Worm (Caenorhabditis elegans): ENCODE results near the gene F57F5.3.
"Not testable (repeated sequence)": the region's sequence is repeated elsewhere in the genome, so short reads cannot be mapped to it uniquely, and the experiment has no call there.

Gene F57F5.3

DNA sequence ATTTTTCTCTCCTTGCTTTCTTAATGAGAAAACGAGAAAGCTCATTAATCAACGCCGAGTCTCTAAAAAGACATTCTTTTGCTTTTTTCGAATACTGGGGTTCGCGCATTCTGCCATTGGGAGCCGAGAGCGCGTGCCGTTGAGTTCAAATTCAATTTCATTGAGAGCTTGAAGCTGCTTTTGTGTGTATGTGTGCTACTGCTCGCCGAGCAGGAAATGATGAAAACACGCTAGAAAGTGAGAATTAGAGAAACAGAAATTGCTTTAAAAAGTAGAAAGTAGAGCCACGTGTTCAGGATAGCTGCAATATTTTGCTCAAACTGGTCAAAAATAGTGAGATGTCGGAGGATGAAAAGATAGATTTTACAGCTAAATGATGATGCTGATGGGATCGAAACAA is 19.3 kb upstream of the F57F5.3 start:
- TF ChIP-seq chd-7 (tag; optimal IDR thresholded peaks at IDR 0.05) (peak; percentile 15), K12H6.12 (tag; optimal IDR thresholded peaks at IDR 0.05) (peak; percentile 28), let-607 (tag; optimal IDR thresholded peaks at IDR 0.05) (no peak), F49E8.2 (tag; optimal IDR thresholded peaks at IDR 0.05; ENCODE audit: insufficient read depth) (no peak), zfh-2 (GFP tag; conservative IDR thresholded peaks at IDR 0.05) (peak; percentile 29; the same call in 1 of the 2 replicates)

ce11 chrV:12024273-12024672 is 17.9 kb upstream of the F57F5.3 start:
- TF ChIP-seq zfh-2 (GFP tag; conservative IDR thresholded peaks at IDR 0.05) (peak; percentile 98), mcd-1 (GFP tag; IDR thresholded peaks at IDR 0.05) (peak; percentile 28; the same call in 1 of the 2 replicates), ceh-27 (GFP tag; optimal IDR thresholded peaks at IDR 0.05) (peak; percentile 14), ztf-25 (GFP tag; IDR thresholded peaks at IDR 0.05) (0 out of 2 replicates have a peak, but pooled peaks have one; percentile 7), nfyb-1 (GFP tag; IDR thresholded peaks at IDR 0.05) (0 out of 2 replicates have a peak, but pooled peaks have one; percentile 57), attf-3 (GFP tag; conservative IDR thresholded peaks at IDR 0.05) (no peak), egl-18 (GFP tag; IDR thresholded peaks at IDR 0.05) (no peak), K12H6.12 (tag; optimal IDR thresholded peaks at IDR 0.05) (peak; percentile 49), madf-10 (tag; optimal IDR thresholded peaks at IDR 0.05) (peak; percentile 40), lin-26 (GFP tag; IDR thresholded peaks at IDR 0.05) (no peak), B0336.3 (GFP tag; IDR thresholded peaks at IDR 0.05) (0 out of 2 replicates have a peak, but pooled peaks have one; percentile 42), ceh-100 (GFP tag; IDR thresholded peaks at IDR 0.05) (peak; percentile 38; the same call in 1 of the 2 replicates), somi-1 (GFP tag; optimal IDR thresholded peaks at IDR 0.05) (peak; percentile 26), cebp-1 (GFP tag; IDR thresholded peaks at IDR 0.05) (0 out of 2 replicates have a peak, but pooled peaks have one; percentile 49), cebp-1 (tag; optimal IDR thresholded peaks at IDR 0.05) (peak; percentile 10), snpc-1.1 (tag; optimal IDR thresholded peaks at IDR 0.05; ENCODE audit: insufficient read depth) (no peak), egrh-3 (GFP tag; IDR thresholded peaks at IDR 0.05) (peak; percentile 93), C06A6.2 (GFP tag; conservative IDR thresholded peaks at IDR 0.05) (0 out of 2 replicates have a peak, but pooled peaks have one; percentile 12), tlf-1 (GFP tag; optimal IDR thresholded peaks at IDR 0.05) (no peak), lin-40 (tag; optimal IDR thresholded peaks at IDR 0.05) (peak; percentile 23), ztf-28 (GFP tag; IDR thresholded peaks at IDR 0.05) (0 out of 2 replicates have a peak, but pooled peaks have one; percentile 37), lir-1 (GFP tag; conservative IDR thresholded peaks at IDR 0.05) (no peak), snpc-4 (GFP tag; optimal IDR thresholded peaks at IDR 0.05) (no peak), snpc-4 (tag; optimal IDR thresholded peaks at IDR 0.05) (peak in 1 of 4 experiments; percentile 7)

ce11 chrV:12020940-12021339 is 14.5 kb upstream of the F57F5.3 start:
- peak; percentile 69 for TF ChIP-seq nhr-80 (tag; optimal IDR thresholded peaks at IDR 0.05)
- TF ChIP-seq dox-1 (GFP tag; IDR thresholded peaks at IDR 0.05), result no peak
- no peak for TF ChIP-seq him-1 (tag; optimal IDR thresholded peaks at IDR 0.05)

DNA sequence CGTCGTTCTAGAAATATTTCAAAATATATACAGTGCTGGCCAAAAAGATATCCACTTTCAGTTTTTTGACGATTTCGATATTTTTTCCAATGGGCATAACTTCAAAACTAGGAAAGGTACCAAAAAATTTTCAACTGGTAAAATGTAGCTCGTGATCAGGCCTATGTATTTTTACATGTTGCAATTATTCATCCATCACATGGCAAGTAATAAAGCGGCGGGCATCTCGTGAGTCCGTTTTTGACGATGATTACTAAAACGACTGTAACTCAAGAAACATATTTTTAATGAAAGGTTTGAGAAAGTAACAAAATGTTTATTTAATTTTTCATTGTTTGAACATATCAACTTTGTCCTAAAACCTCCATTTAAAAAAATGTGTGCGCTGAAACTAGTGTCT is 13.6 kb upstream of the F57F5.3 start, which contains the start of gene F10C2.3:
TSS of gene F10C2.3 (plus strand) at position 301 of the 400 bp plus-strand sequence.
- TF ChIP-seq snpc-4 (GFP tag; optimal IDR thresholded peaks at IDR 0.05); snpc-4 (tag; optimal IDR thresholded peaks at IDR 0.05); lin-26 (GFP tag; IDR thresholded peaks at IDR 0.05); lsl-1 (GFP tag; optimal IDR thresholded peaks at IDR 0.05): not testable (repeated sequence)

ce11 chrV:12013298-12013697 is 6.9 kb upstream of the F57F5.3 start, which contains the start of gene add-2:
Gene add-2, minus strand, starts transcription at chrV:12013406.
- TF ChIP-seq nhr-80 (tag; optimal IDR thresholded peaks at IDR 0.05), result peak; percentile 21
- no peak for TF ChIP-seq ccch-3 (GFP tag; optimal IDR thresholded peaks at IDR 0.05)
